ENCODE assay signal across 1 fruit fly cellular context in the genomic region with DNA sequence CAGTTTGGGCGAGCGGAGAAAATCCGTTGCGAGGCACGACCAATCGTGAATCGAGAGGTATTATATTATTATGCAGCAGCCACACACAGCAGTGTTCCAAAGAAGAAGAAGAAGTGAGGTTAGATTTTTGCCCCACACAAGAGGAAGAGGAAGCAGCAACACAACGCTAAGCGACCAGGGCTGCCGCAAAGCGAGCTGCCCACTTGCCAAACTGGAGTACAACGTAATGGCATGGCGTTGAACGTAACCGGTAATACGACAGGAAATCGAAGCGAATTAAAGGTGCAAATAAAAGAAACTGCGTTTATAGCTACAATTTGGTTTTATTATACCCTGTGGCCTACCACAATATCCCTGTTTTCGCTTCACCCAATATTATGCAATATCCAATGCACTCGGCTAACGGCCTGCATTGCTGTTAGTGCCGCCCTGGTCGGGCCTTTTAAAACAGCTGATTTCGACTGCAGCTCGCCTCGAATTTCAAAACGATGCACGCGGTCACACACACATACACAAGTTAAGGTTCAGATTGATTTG.
TF ChIP-seq lines count a peak whose summit lies in the region.

No protein-coding gene starts in this region.

TF ChIP-seq in whole organism, embryonic, 481 proteins besides CTCF, POLR2A, EP300 and RAD21 (continued from another document and continues in another):
- TF ChIP-seq CG8924 (tag; optimal IDR thresholded peaks at IDR 0.05; lab: Kevin White, UChicago) = peak; percentile 62
- TF ChIP-seq pzg (GFP tag; optimal IDR thresholded peaks at IDR 0.05; lab: Kevin White, UChicago) = peak; percentile 77
- peak; percentile 21 for TF ChIP-seq kah (GFP tag; optimal IDR thresholded peaks at IDR 0.05; lab: Kevin White, UChicago)
- TF ChIP-seq Hr3 (GFP tag; optimal IDR thresholded peaks at IDR 0.05; lab: Kevin White, UChicago) = peak; percentile 70
- no peak for TF ChIP-seq Dp (GFP tag; optimal IDR thresholded peaks at IDR 0.05; lab: Kevin White, UChicago)
- TF ChIP-seq Dad (GFP tag; optimal IDR thresholded peaks at IDR 0.05; lab: Kevin White, UChicago) = peak; percentile 52
- peak; percentile 61; the same call in 1 of the 3 replicates for TF ChIP-seq CG6175 (GFP tag; IDR thresholded peaks at IDR 0.05; lab: Robert Waterston, UW)
- peak; percentile 68 for TF ChIP-seq ash1 (GFP tag; optimal IDR thresholded peaks at IDR 0.05; lab: Kevin White, UChicago)
- peak; percentile 81 for TF ChIP-seq CG14710 (tag; optimal IDR thresholded peaks at IDR 0.05; lab: Kevin White, UChicago)
- TF ChIP-seq CG18619 (GFP tag; optimal IDR thresholded peaks at IDR 0.05; lab: Kevin White, UChicago) = peak; percentile 51
- peak; percentile 64 for TF ChIP-seq CG17568 (GFP tag; optimal IDR thresholded peaks at IDR 0.05; lab: Kevin White, UChicago)
- TF ChIP-seq cwo (GFP tag; optimal IDR thresholded peaks at IDR 0.05; lab: Kevin White, UChicago) = peak; percentile 47
- TF ChIP-seq CG5245 (GFP tag; optimal IDR thresholded peaks at IDR 0.05; lab: Kevin White, UChicago) = peak; percentile 50
- TF ChIP-seq CG2129 (GFP tag; IDR thresholded peaks at IDR 0.05; lab: Robert Waterston, UW; ENCODE audit: partially characterized antibody) = no peak
- peak; percentile 36 for TF ChIP-seq fd3F (GFP tag; optimal IDR thresholded peaks at IDR 0.05; lab: Kevin White, UChicago)
- TF ChIP-seq gce (GFP tag; IDR thresholded peaks at IDR 0.05; lab: Robert Waterston, UW) = peak; percentile 49; the same call in 1 of the 3 replicates
- peak; percentile 38; the same call in 1 of the 2 replicates for TF ChIP-seq dan (GFP tag; IDR thresholded peaks at IDR 0.05; lab: Robert Waterston, UW)
- peak; percentile 56 for TF ChIP-seq D19B (GFP tag; optimal IDR thresholded peaks at IDR 0.05; lab: Kevin White, UChicago)
- TF ChIP-seq her (GFP tag; optimal IDR thresholded peaks at IDR 0.05; lab: Kevin White, UChicago) = peak; percentile 71
- peak; percentile 66; the same call in 2 of the 3 replicates for TF ChIP-seq Optix (GFP tag; IDR thresholded peaks at IDR 0.05; lab: Robert Waterston, UW)
- TF ChIP-seq CG8359 (GFP tag; optimal IDR thresholded peaks at IDR 0.05; lab: Kevin White, UChicago; ENCODE audit: borderline replicate concordance) = no peak
- TF ChIP-seq CG1024 (GFP tag; IDR thresholded peaks at IDR 0.05; lab: Robert Waterston, UW) = peak; percentile 8; the same call in 1 of the 2 replicates
- no peak for TF ChIP-seq Dll (GFP tag; IDR thresholded peaks at IDR 0.05; lab: Robert Waterston, UW; ENCODE audit: partially characterized antibody)
- peak; percentile 65 for TF ChIP-seq emc (GFP tag; optimal IDR thresholded peaks at IDR 0.05; lab: Kevin White, UChicago)
- TF ChIP-seq sc (optimal IDR thresholded peaks at IDR 0.05; lab: Kevin White, UChicago) = no peak
- peak; percentile 64 for TF ChIP-seq sc (GFP tag; optimal IDR thresholded peaks at IDR 0.05; lab: Kevin White, UChicago)
- peak; percentile 73 for TF ChIP-seq CG12769 (tag; optimal IDR thresholded peaks at IDR 0.05; lab: Kevin White, UChicago)
- no peak for TF ChIP-seq CG6254 (GFP tag; optimal IDR thresholded peaks at IDR 0.05; lab: Kevin White, UChicago)
- TF ChIP-seq danr (GFP tag; IDR thresholded peaks at IDR 0.05; lab: Robert Waterston, UW) = peak; percentile 32; the same call in 1 of the 2 replicates
- peak; percentile 75; the same call in 2 of the 3 replicates for TF ChIP-seq CG2199 (GFP tag; IDR thresholded peaks at IDR 0.05; lab: Robert Waterston, UW)
- TF ChIP-seq dpn (GFP tag; optimal IDR thresholded peaks at IDR 0.05; lab: Kevin White, UChicago) = peak; percentile 77 to 82
- TF ChIP-seq abd-A (tag; optimal IDR thresholded peaks at IDR 0.05; lab: Kevin White, UChicago) = peak; percentile 36
- TF ChIP-seq PHDP (tag; optimal IDR thresholded peaks at IDR 0.05; lab: Kevin White, UChicago) = peak; percentile 62
- TF ChIP-seq CG14050 (GFP tag; IDR thresholded peaks at IDR 0.05; lab: Robert Waterston, UW) = peak; percentile 28; the same call in 1 of the 3 replicates
- peak; percentile 44 for TF ChIP-seq grn (GFP tag; optimal IDR thresholded peaks at IDR 0.05; lab: Kevin White, UChicago)
- TF ChIP-seq mam (GFP tag; optimal IDR thresholded peaks at IDR 0.05; lab: Kevin White, UChicago) = peak; percentile 83
- peak; percentile 83 for TF ChIP-seq CG13775 (GFP tag; optimal IDR thresholded peaks at IDR 0.05; lab: Kevin White, UChicago)
- peak; percentile 57 for TF ChIP-seq CG10366 (GFP tag; IDR thresholded peaks at IDR 0.05; lab: Robert Waterston, UW)
- peak; percentile 79 for TF ChIP-seq Meics (GFP tag; optimal IDR thresholded peaks at IDR 0.05; lab: Kevin White, UChicago)
- TF ChIP-seq insv (GFP tag; optimal IDR thresholded peaks at IDR 0.05; lab: Kevin White, UChicago) = peak in 1 of 2 experiments; percentile 73
- peak; percentile 65 for TF ChIP-seq HLH3B (GFP tag; IDR thresholded peaks at IDR 0.05; lab: Robert Waterston, UW)
- peak; percentile 65 for TF ChIP-seq CG4820 (GFP tag; optimal IDR thresholded peaks at IDR 0.05; lab: Kevin White, UChicago)
- TF ChIP-seq CG16779 (GFP tag; IDR thresholded peaks at IDR 0.05; lab: Robert Waterston, UW) = no peak
- TF ChIP-seq Adf1 (GFP tag; IDR thresholded peaks at IDR 0.05; lab: Robert Waterston, UW) = peak; percentile 64
- TF ChIP-seq Blimp-1 (GFP tag; optimal IDR thresholded peaks at IDR 0.05; lab: Kevin White, UChicago) = peak; percentile 51
- TF ChIP-seq CG15696 (tag; optimal IDR thresholded peaks at IDR 0.05; lab: Kevin White, UChicago) = peak; percentile 79
- peak; percentile 92; the same call in 3 of the 4 replicates for TF ChIP-seq chinmo (GFP tag; IDR thresholded peaks at IDR 0.05; lab: Robert Waterston, UW; ENCODE audit: partially characterized antibody)
- TF ChIP-seq CG4404 (GFP tag; IDR thresholded peaks at IDR 0.05; lab: Robert Waterston, UW) = peak; percentile 78
- 0 out of 3 replicates have a peak, but pooled peaks have one; percentile 38 for TF ChIP-seq otp (GFP tag; IDR thresholded peaks at IDR 0.05; lab: Robert Waterston, UW)
- TF ChIP-seq CG1529 (GFP tag; optimal IDR thresholded peaks at IDR 0.05; lab: Kevin White, UChicago) = peak; percentile 64
- TF ChIP-seq CG13287 (GFP tag; IDR thresholded peaks at IDR 0.05; lab: Robert Waterston, UW; ENCODE audit: partially characterized antibody) = peak; percentile 15; the same call in 1 of the 2 replicates
- peak; percentile 75 for TF ChIP-seq gro (GFP tag; optimal IDR thresholded peaks at IDR 0.05; lab: Kevin White, UChicago)
- TF ChIP-seq ato (GFP tag; IDR thresholded peaks at IDR 0.05; lab: Robert Waterston, UW; ENCODE audit: partially characterized antibody) = no peak
- no peak for TF ChIP-seq Vsx1 (GFP tag; optimal IDR thresholded peaks at IDR 0.05; lab: Kevin White, UChicago)
- peak; percentile 59 for TF ChIP-seq CG2202 (tag; optimal IDR thresholded peaks at IDR 0.05; lab: Kevin White, UChicago)
- peak; percentile 61; the same call in 1 of the 2 replicates for TF ChIP-seq CG17328 (GFP tag; IDR thresholded peaks at IDR 0.05; lab: Robert Waterston, UW)
- TF ChIP-seq CG8478 (optimal IDR thresholded peaks at IDR 0.05; lab: Kevin White, UChicago) = no peak
- TF ChIP-seq run (tag; optimal IDR thresholded peaks at IDR 0.05; lab: Kevin White, UChicago) = no peak
- peak; percentile 48 for TF ChIP-seq Dref (GFP tag; IDR thresholded peaks at IDR 0.05; lab: Robert Waterston, UW)
- peak; percentile 86 for TF ChIP-seq B-H2 (GFP tag; optimal IDR thresholded peaks at IDR 0.05; lab: Kevin White, UChicago)
- TF ChIP-seq dimm (GFP tag; IDR thresholded peaks at IDR 0.05; lab: Robert Waterston, UW) = no peak
- TF ChIP-seq row (GFP tag; IDR thresholded peaks at IDR 0.05; lab: Robert Waterston, UW) = peak; percentile 79
- TF ChIP-seq pum (GFP tag; optimal IDR thresholded peaks at IDR 0.05; lab: Kevin White, UChicago) = peak; percentile 76
- TF ChIP-seq gfzf (GFP tag; optimal IDR thresholded peaks at IDR 0.05; lab: Kevin White, UChicago) = peak; percentile 35
- peak; percentile 62 for TF ChIP-seq disco-r (GFP tag; optimal IDR thresholded peaks at IDR 0.05; lab: Kevin White, UChicago)
- TF ChIP-seq crol (GFP tag; IDR thresholded peaks at IDR 0.05; lab: Robert Waterston, UW) = 0 out of 2 replicates have a peak, but pooled peaks have one; percentile 30
- no peak; the same call in 2 of the 3 replicates for TF ChIP-seq so (GFP tag; IDR thresholded peaks at IDR 0.05; lab: Robert Waterston, UW)
- TF ChIP-seq fd64A (GFP tag; optimal IDR thresholded peaks at IDR 0.05; lab: Kevin White, UChicago) = peak; percentile 34
- peak; percentile 55 for TF ChIP-seq CG10959 (GFP tag; IDR thresholded peaks at IDR 0.05; lab: Robert Waterston, UW)
- peak; percentile 73 for TF ChIP-seq repo (GFP tag; optimal IDR thresholded peaks at IDR 0.05; lab: Kevin White, UChicago)
- TF ChIP-seq cg (GFP tag; optimal IDR thresholded peaks at IDR 0.05; lab: Kevin White, UChicago) = no peak
- TF ChIP-seq prd (optimal IDR thresholded peaks at IDR 0.05; lab: Kevin White, UChicago) = no peak
- TF ChIP-seq prd (GFP tag; IDR thresholded peaks at IDR 0.05; lab: Robert Waterston, UW) = peak; percentile 80
- peak; percentile 80 for TF ChIP-seq HmgZ (tag; optimal IDR thresholded peaks at IDR 0.05; lab: Kevin White, UChicago)
- peak; percentile 69 for TF ChIP-seq Fer3 (tag; optimal IDR thresholded peaks at IDR 0.05; lab: Kevin White, UChicago)
- TF ChIP-seq NC2β (GFP tag; optimal IDR thresholded peaks at IDR 0.05; lab: Kevin White, UChicago) = peak; percentile 90
- TF ChIP-seq CG17385 (GFP tag; optimal IDR thresholded peaks at IDR 0.05; lab: Kevin White, UChicago) = peak; percentile 100
- peak in 1 of 2 experiments; percentile 24 for TF ChIP-seq Hr78 (GFP tag; optimal IDR thresholded peaks at IDR 0.05; lab: Kevin White, UChicago)
- TF ChIP-seq eyg (GFP tag; optimal IDR thresholded peaks at IDR 0.05; lab: Kevin White, UChicago) = peak; percentile 56
- no peak for TF ChIP-seq CG17612 (GFP tag; IDR thresholded peaks at IDR 0.05; lab: Robert Waterston, UW)
- peak; percentile 81 for TF ChIP-seq CG6813 (GFP tag; optimal IDR thresholded peaks at IDR 0.05; lab: Kevin White, UChicago)
- no peak for TF ChIP-seq CG7745 (tag; optimal IDR thresholded peaks at IDR 0.05; lab: Kevin White, UChicago)
- no peak for TF ChIP-seq CG6854 (GFP tag; optimal IDR thresholded peaks at IDR 0.05; lab: Kevin White, UChicago)
- TF ChIP-seq nmo (GFP tag; optimal IDR thresholded peaks at IDR 0.05; lab: Kevin White, UChicago) = peak; percentile 87
- TF ChIP-seq CG1233 (GFP tag; optimal IDR thresholded peaks at IDR 0.05; lab: Kevin White, UChicago) = peak; percentile 60
- TF ChIP-seq CG17361 (GFP tag; IDR thresholded peaks at IDR 0.05; lab: Robert Waterston, UW) = peak; percentile 68; the same call in 2 of the 3 replicates
- TF ChIP-seq CG15011 (GFP tag; optimal IDR thresholded peaks at IDR 0.05; lab: Kevin White, UChicago) = peak; percentile 36
- peak; percentile 64 for TF ChIP-seq MBD-R2 (GFP tag; IDR thresholded peaks at IDR 0.05; lab: Robert Waterston, UW)
- 0 out of 3 replicates have a peak, but pooled peaks have one; percentile 34 for TF ChIP-seq CG11093 (GFP tag; IDR thresholded peaks at IDR 0.05; lab: Robert Waterston, UW)
- TF ChIP-seq Nf-YC (tag; optimal IDR thresholded peaks at IDR 0.05; lab: Kevin White, UChicago) = peak; percentile 77
- TF ChIP-seq oc (tag; optimal IDR thresholded peaks at IDR 0.05; lab: Kevin White, UChicago) = peak; percentile 37
- TF ChIP-seq CG14667 (GFP tag; IDR thresholded peaks at IDR 0.05; lab: Robert Waterston, UW) = no peak
- TF ChIP-seq fu2 (GFP tag; optimal IDR thresholded peaks at IDR 0.05; lab: Kevin White, UChicago) = peak; percentile 33
- TF ChIP-seq CG4617 (GFP tag; optimal IDR thresholded peaks at IDR 0.05; lab: Kevin White, UChicago; ENCODE audit: borderline replicate concordance) = peak; percentile 47
- TF ChIP-seq CG12155 (GFP tag; optimal IDR thresholded peaks at IDR 0.05; lab: Kevin White, UChicago) = peak; percentile 40
- TF ChIP-seq CG32772 (GFP tag; IDR thresholded peaks at IDR 0.05; lab: Robert Waterston, UW) = peak; percentile 59
- TF ChIP-seq nom (GFP tag; optimal IDR thresholded peaks at IDR 0.05; lab: Kevin White, UChicago) = peak; percentile 47
- peak; percentile 77 for TF ChIP-seq crc (GFP tag; optimal IDR thresholded peaks at IDR 0.05; lab: Kevin White, UChicago)
- TF ChIP-seq CG34422 (GFP tag; IDR thresholded peaks at IDR 0.05; lab: Robert Waterston, UW) = peak; percentile 85; the same call in 2 of the 3 replicates
- TF ChIP-seq CG31365 (tag; optimal IDR thresholded peaks at IDR 0.05; lab: Kevin White, UChicago) = peak; percentile 47
- peak; percentile 54 for TF ChIP-seq btn (GFP tag; optimal IDR thresholded peaks at IDR 0.05; lab: Kevin White, UChicago)
- peak; percentile 80 for TF ChIP-seq CG17829 (tag; optimal IDR thresholded peaks at IDR 0.05; lab: Kevin White, UChicago)
- TF ChIP-seq Tbp (GFP tag; optimal IDR thresholded peaks at IDR 0.05; lab: Kevin White, UChicago) = no peak
- no peak; the same call in 1 of the 2 replicates for TF ChIP-seq rib (GFP tag; IDR thresholded peaks at IDR 0.05; lab: Robert Waterston, UW)
- TF ChIP-seq tup (GFP tag; optimal IDR thresholded peaks at IDR 0.05; lab: Kevin White, UChicago) = peak; percentile 59
- peak; percentile 75 for TF ChIP-seq gt (GFP tag; IDR thresholded peaks at IDR 0.05; lab: Robert Waterston, UW)
- TF ChIP-seq CG10462 (GFP tag; optimal IDR thresholded peaks at IDR 0.05; lab: Kevin White, UChicago) = peak; percentile 44
- peak; percentile 79 for TF ChIP-seq CG6689 (GFP tag; IDR thresholded peaks at IDR 0.05; lab: Robert Waterston, UW)
- peak; percentile 66 for TF ChIP-seq ssp (GFP tag; IDR thresholded peaks at IDR 0.05; lab: Robert Waterston, UW)
- TF ChIP-seq Doc2 (GFP tag; IDR thresholded peaks at IDR 0.05; lab: Robert Waterston, UW) = no peak
- no peak for TF ChIP-seq hb (GFP tag; IDR thresholded peaks at IDR 0.05; lab: Robert Waterston, UW; ENCODE audit: partially characterized antibody)
- 0 out of 2 replicates have a peak, but pooled peaks have one; percentile 38 for TF ChIP-seq stc (GFP tag; IDR thresholded peaks at IDR 0.05; lab: Robert Waterston, UW)
- peak; percentile 97 for TF ChIP-seq dm (GFP tag; optimal IDR thresholded peaks at IDR 0.05; lab: Kevin White, UChicago)
- peak; percentile 75 for TF ChIP-seq CG15514 (GFP tag; optimal IDR thresholded peaks at IDR 0.05; lab: Kevin White, UChicago)
- peak; percentile 42 to 59 for TF ChIP-seq Hr51 (GFP tag; optimal IDR thresholded peaks at IDR 0.05; lab: Kevin White, UChicago)
- TF ChIP-seq yki (optimal IDR thresholded peaks at IDR 0.05; lab: Kevin White, UChicago) = no peak
- peak; percentile 71 for TF ChIP-seq CG12236 (GFP tag; optimal IDR thresholded peaks at IDR 0.05; lab: Kevin White, UChicago)
- peak; percentile 48 for TF ChIP-seq CG10321 (GFP tag; IDR thresholded peaks at IDR 0.05; lab: Robert Waterston, UW)
- TF ChIP-seq CG17186 (GFP tag; optimal IDR thresholded peaks at IDR 0.05; lab: Kevin White, UChicago) = peak; percentile 51
- TF ChIP-seq CG13624 (GFP tag; optimal IDR thresholded peaks at IDR 0.05; lab: Kevin White, UChicago) = peak; percentile 86
